Fruit fly (Drosophila melanogaster) Kc167 (cell line): ENCODE measurements around the gene CG8952.

Experiments
- Myc ChIP-seq: fragments of >200 bp; optimal IDR thresholded peaks from 2 replicates; lab custom pipeline; 2017; ENCODE audit warnings: missing external identifiers
- Sin3A ChIP-seq: fragments of >200 bp; optimal IDR thresholded peaks from 2 replicates; lab custom pipeline; 2018; ENCODE audit warnings: missing external identifiers
- h ChIP-seq: fragments of >200 bp; optimal IDR thresholded peaks from 3 replicates; lab custom pipeline; 2018; ENCODE audit warnings: missing external identifiers
- insv ChIP-seq: fragments of >200 bp; optimal IDR thresholded peaks from 3 replicates; lab custom pipeline; 2018; ENCODE audit warnings: missing external identifiers
- psq ChIP-seq: fragments of >200 bp; optimal IDR thresholded peaks from 2 replicates; lab custom pipeline; 2017; ENCODE audit warnings: missing external identifiers
- ttk ChIP-seq: sonication (Bioruptor generic); optimal IDR thresholded peaks from 2 replicates; lab custom pipeline; 2017; ENCODE audit warnings: missing external identifiers

- TF ChIP-seq psq (lab: Kevin White, UChicago) (no peak), ttk (lab: Kevin White, UChicago) (no peak), h (no peak), Sin3A (lab: Kevin White, UChicago) (no peak), Myc (no peak), insv (lab: Kevin White, UChicago) (no peak)
Observed at dm6 chrX:15802880-15803650, 36.8 kb upstream of the CG8952 start.
